Fruit fly (Drosophila melanogaster): Measurements from ENCODE around the gene CG16782.
A peak's percentile ranks its signal among the peaks of the same experiment; 100 is the strongest.

The CG16782 gene

dm6 chrX:3460140-3460642, at the start of gene CG16782, which contains the start of gene CG10801:
Gene CG16782 (minus strand): TSS chrX:3460240.
Gene CG10801 (plus strand): TSS chrX:3460592.
- TF ChIP-seq EcR (GFP tag; optimal IDR thresholded peaks at IDR 0.05) (no peak), Dll (optimal IDR thresholded peaks at IDR 0.05) (no peak), usp (GFP tag; optimal IDR thresholded peaks at IDR 0.05) (no peak), CG8478 (optimal IDR thresholded peaks at IDR 0.05) (no peak), pan (optimal IDR thresholded peaks at IDR 0.05) (no peak), psq (optimal IDR thresholded peaks at IDR 0.05) (no peak)

dm6 chrX:3504751-3505150, 44.7 kb upstream of the CG16782 start, which contains the start of gene Gas8:
Gene Gas8 (minus strand): TSS chrX:3504851.
- no peak for TF ChIP-seq psq (optimal IDR thresholded peaks at IDR 0.05)
- no peak for TF ChIP-seq EcR (GFP tag; optimal IDR thresholded peaks at IDR 0.05)
- no peak for TF ChIP-seq CG8478 (optimal IDR thresholded peaks at IDR 0.05)
- no peak for TF ChIP-seq pan (optimal IDR thresholded peaks at IDR 0.05)
- TF ChIP-seq Dll (optimal IDR thresholded peaks at IDR 0.05), result no peak
- TF ChIP-seq usp (GFP tag; optimal IDR thresholded peaks at IDR 0.05), result no peak

- no peak for TF ChIP-seq psq (optimal IDR thresholded peaks at IDR 0.05)
These were observed 44.2 kb upstream of the CG16782 start for dm6 chrX:3504251-3504650.

dm6 chrX:3485871-3486270, 25.8 kb upstream of the CG16782 start:
- TF ChIP-seq EcR (GFP tag; optimal IDR thresholded peaks at IDR 0.05), result no peak
- TF ChIP-seq psq (optimal IDR thresholded peaks at IDR 0.05), result no peak
- TF ChIP-seq CG8478 (optimal IDR thresholded peaks at IDR 0.05), result no peak
- no peak for TF ChIP-seq Dll (optimal IDR thresholded peaks at IDR 0.05)
- TF ChIP-seq usp (GFP tag; optimal IDR thresholded peaks at IDR 0.05), result no peak
- TF ChIP-seq pan (optimal IDR thresholded peaks at IDR 0.05), result no peak

dm6 chrX:3485304-3485703, 25.3 kb upstream of the CG16782 start, which contains the start of the genes CG14270 and CG10803:
Gene CG14270 (minus strand): TSS chrX:3485378.
Gene CG10803 (plus strand): TSS chrX:3485650.
- no peak for TF ChIP-seq psq (optimal IDR thresholded peaks at IDR 0.05)
- no peak for TF ChIP-seq CG8478 (optimal IDR thresholded peaks at IDR 0.05)
- TF ChIP-seq Dll (optimal IDR thresholded peaks at IDR 0.05), result no peak
- TF ChIP-seq EcR (GFP tag; optimal IDR thresholded peaks at IDR 0.05), result no peak
- no peak for TF ChIP-seq pan (optimal IDR thresholded peaks at IDR 0.05)
- no peak for TF ChIP-seq usp (GFP tag; optimal IDR thresholded peaks at IDR 0.05)

- TF ChIP-seq EcR (GFP tag; optimal IDR thresholded peaks at IDR 0.05) (no peak), CG8478 (optimal IDR thresholded peaks at IDR 0.05) (no peak), Dll (optimal IDR thresholded peaks at IDR 0.05) (no peak), pan (optimal IDR thresholded peaks at IDR 0.05) (no peak), psq (optimal IDR thresholded peaks at IDR 0.05) (no peak), usp (GFP tag; optimal IDR thresholded peaks at IDR 0.05) (no peak)
These were observed 22.3 kb upstream of the CG16782 start, which contains the start of the genes CG10804 and CG10802 for dm6 chrX:3482119-3483014. Gene CG10804 (minus strand): TSS chrX:3482322. Gene CG10802 (plus strand): TSS chrX:3482965.

dm6 chrX:3481034-3481433, 21.0 kb upstream of the CG16782 start:
- TF ChIP-seq CG8478 (optimal IDR thresholded peaks at IDR 0.05), result no peak
- TF ChIP-seq EcR (GFP tag; optimal IDR thresholded peaks at IDR 0.05), result no peak
- no peak for TF ChIP-seq usp (GFP tag; optimal IDR thresholded peaks at IDR 0.05)
- no peak for TF ChIP-seq Dll (optimal IDR thresholded peaks at IDR 0.05)
- TF ChIP-seq psq (optimal IDR thresholded peaks at IDR 0.05), result no peak
- no peak for TF ChIP-seq pan (optimal IDR thresholded peaks at IDR 0.05)

dm6 chrX:3476009-3476408, 16.0 kb upstream of the CG16782 start:
- TF ChIP-seq Dll (optimal IDR thresholded peaks at IDR 0.05), result peak; percentile 67
- no peak for TF ChIP-seq pan (optimal IDR thresholded peaks at IDR 0.05)

dm6 chrX:3474476-3475439, 14.7 kb upstream of the CG16782 start, which contains the start of gene CG12206:
Gene CG12206 (minus strand): TSS chrX:3474524.
- peak; percentile 42 for TF ChIP-seq Dll (optimal IDR thresholded peaks at IDR 0.05)
- no peak for TF ChIP-seq pan (optimal IDR thresholded peaks at IDR 0.05)
- no peak for TF ChIP-seq usp (GFP tag; optimal IDR thresholded peaks at IDR 0.05)
- TF ChIP-seq psq (optimal IDR thresholded peaks at IDR 0.05), result no peak
- no peak for TF ChIP-seq EcR (GFP tag; optimal IDR thresholded peaks at IDR 0.05)

- no peak for TF ChIP-seq pan (optimal IDR thresholded peaks at IDR 0.05)
- no peak for TF ChIP-seq usp (GFP tag; optimal IDR thresholded peaks at IDR 0.05)
- no peak for TF ChIP-seq CG8478 (optimal IDR thresholded peaks at IDR 0.05)
- no peak for TF ChIP-seq Dll (optimal IDR thresholded peaks at IDR 0.05)
- no peak for TF ChIP-seq EcR (GFP tag; optimal IDR thresholded peaks at IDR 0.05)
- no peak for TF ChIP-seq psq (optimal IDR thresholded peaks at IDR 0.05)
These were observed 13.6 kb upstream of the CG16782 start for dm6 chrX:3473636-3474035.

- TF ChIP-seq Dll (optimal IDR thresholded peaks at IDR 0.05), result no peak
- no peak for TF ChIP-seq CG8478 (optimal IDR thresholded peaks at IDR 0.05)
These were observed 10.5 kb upstream of the CG16782 start for dm6 chrX:3470467-3471079.
